Fruit fly (Drosophila melanogaster): ENCODE data around the gene Dph4.

Gene Dph4

DNA sequence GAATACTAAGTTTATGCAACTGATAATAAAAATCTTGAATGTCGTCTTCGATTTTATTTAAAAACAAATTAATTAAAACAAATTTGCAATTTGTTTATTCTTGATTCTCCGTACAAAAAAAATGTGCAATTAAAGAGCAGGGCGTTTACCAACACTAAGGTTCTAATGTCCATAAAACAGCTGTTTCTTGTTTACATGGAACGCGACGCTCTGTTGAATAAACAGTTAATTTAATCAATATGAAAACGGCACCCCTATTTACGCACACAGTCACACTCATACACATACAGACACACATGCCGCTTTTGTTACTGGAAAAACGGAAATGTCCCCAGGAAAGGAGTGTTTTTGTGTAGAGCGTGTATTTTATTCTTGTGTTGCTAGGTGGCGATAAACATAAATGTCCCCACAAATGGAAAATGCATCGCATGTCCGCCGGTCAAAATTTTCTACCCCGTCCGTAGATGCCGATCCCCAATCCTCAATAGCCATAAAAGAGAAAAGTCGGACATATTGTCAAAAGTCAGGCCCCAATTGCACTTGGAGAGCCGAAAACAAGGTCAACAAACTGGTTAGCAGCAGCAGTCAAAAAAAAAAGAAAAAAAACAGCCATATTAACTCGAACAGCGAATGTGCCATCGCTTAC lies 817 bp downstream of the Dph4 start (continued):
- peak; percentile 86 for TF ChIP-seq ash1 (GFP tag; optimal IDR thresholded peaks at IDR 0.05)
- TF ChIP-seq NC2β (GFP tag; optimal IDR thresholded peaks at IDR 0.05) = peak; percentile 85
- peak; percentile 67 for TF ChIP-seq Six4 (GFP tag; optimal IDR thresholded peaks at IDR 0.05)
- TF ChIP-seq gsb (GFP tag; IDR thresholded peaks at IDR 0.05) = no peak
- no peak for TF ChIP-seq NFAT (GFP tag; IDR thresholded peaks at IDR 0.05)
- no peak for TF ChIP-seq CG4404 (GFP tag; IDR thresholded peaks at IDR 0.05)
- TF ChIP-seq amos (GFP tag; IDR thresholded peaks at IDR 0.05; ENCODE audit: partially characterized antibody) = no peak
- peak; percentile 58 for TF ChIP-seq slp2 (GFP tag; optimal IDR thresholded peaks at IDR 0.05)
- TF ChIP-seq lola (GFP tag; optimal IDR thresholded peaks at IDR 0.05) = peak in 1 of 3 experiments; percentile 66
- peak; percentile 93 for TF ChIP-seq MTF-1 (GFP tag; optimal IDR thresholded peaks at IDR 0.05; ENCODE audit: borderline replicate concordance)
- no peak for TF ChIP-seq CG7357 (GFP tag; IDR thresholded peaks at IDR 0.05)
- TF ChIP-seq CG33213 (GFP tag; optimal IDR thresholded peaks at IDR 0.05) = peak; percentile 92
- TF ChIP-seq gce (GFP tag; IDR thresholded peaks at IDR 0.05) = no peak
- TF ChIP-seq Taf1 (GFP tag; IDR thresholded peaks at IDR 0.05) = no peak
- no peak for TF ChIP-seq CG7963 (GFP tag; IDR thresholded peaks at IDR 0.05; ENCODE audit: partially characterized antibody)
- peak; percentile 59 for TF ChIP-seq pros (GFP tag; optimal IDR thresholded peaks at IDR 0.05)
- TF ChIP-seq CG12104 (GFP tag; optimal IDR thresholded peaks at IDR 0.05) = peak; percentile 34
- peak; percentile 78 for TF ChIP-seq CG2678 (tag; optimal IDR thresholded peaks at IDR 0.05)
- TF ChIP-seq sc (optimal IDR thresholded peaks at IDR 0.05) = no peak
- peak; percentile 76 for TF ChIP-seq sc (GFP tag; optimal IDR thresholded peaks at IDR 0.05)
- peak; percentile 78 for TF ChIP-seq CG3281 (GFP tag; optimal IDR thresholded peaks at IDR 0.05)
- no peak for TF ChIP-seq CG31441 (GFP tag; IDR thresholded peaks at IDR 0.05)
- peak; percentile 69 for TF ChIP-seq Mes4 (GFP tag; optimal IDR thresholded peaks at IDR 0.05)
- no peak for TF ChIP-seq Doc2 (GFP tag; IDR thresholded peaks at IDR 0.05)
- TF ChIP-seq CG4820 (GFP tag; optimal IDR thresholded peaks at IDR 0.05) = peak; percentile 37
- peak; percentile 83 for TF ChIP-seq CrebB (tag; optimal IDR thresholded peaks at IDR 0.05)
- peak; percentile 64 for TF ChIP-seq CG12391 (tag; optimal IDR thresholded peaks at IDR 0.05)
- TF ChIP-seq sr (GFP tag; IDR thresholded peaks at IDR 0.05) = no peak
- peak; percentile 91 for TF ChIP-seq CG6813 (GFP tag; optimal IDR thresholded peaks at IDR 0.05)
- no peak for TF ChIP-seq ttk (GFP tag; IDR thresholded peaks at IDR 0.05)
- TF ChIP-seq CG12219 (GFP tag; optimal IDR thresholded peaks at IDR 0.05) = peak; percentile 75
- TF ChIP-seq CG16813 (GFP tag; IDR thresholded peaks at IDR 0.05; ENCODE audit: partially characterized antibody) = no peak
- peak; percentile 79 for TF ChIP-seq CG1529 (GFP tag; optimal IDR thresholded peaks at IDR 0.05)
- TF ChIP-seq usp (GFP tag; optimal IDR thresholded peaks at IDR 0.05) = no peak
- TF ChIP-seq CG1024 (GFP tag; IDR thresholded peaks at IDR 0.05) = no peak
- peak; percentile 74 for TF ChIP-seq CHES-1-like (GFP tag; optimal IDR thresholded peaks at IDR 0.05)
- TF ChIP-seq CG11247 (GFP tag; IDR thresholded peaks at IDR 0.05) = no peak
- TF ChIP-seq gcm (GFP tag; optimal IDR thresholded peaks at IDR 0.05) = peak; percentile 79
- TF ChIP-seq cad (GFP tag; optimal IDR thresholded peaks at IDR 0.05) = no peak
- TF ChIP-seq CG13287 (GFP tag; IDR thresholded peaks at IDR 0.05; ENCODE audit: partially characterized antibody) = no peak
- TF ChIP-seq bsh (GFP tag; optimal IDR thresholded peaks at IDR 0.05) = peak; percentile 11 to 82
- peak; percentile 45 for TF ChIP-seq CG14965 (GFP tag; optimal IDR thresholded peaks at IDR 0.05; ENCODE audit: borderline replicate concordance)
- TF ChIP-seq al (GFP tag; IDR thresholded peaks at IDR 0.05) = no peak
- TF ChIP-seq Hand (GFP tag; optimal IDR thresholded peaks at IDR 0.05) = peak; percentile 51
- no peak for TF ChIP-seq bbx (GFP tag; IDR thresholded peaks at IDR 0.05; ENCODE audit: partially characterized antibody)
- peak; percentile 73 for TF ChIP-seq dmrt99B (tag; optimal IDR thresholded peaks at IDR 0.05)
